Fruit fly (Drosophila melanogaster) whole organism, embryonic: ENCODE data around the gene Acp98AB.

Source experiments
- BtbVII ChIP-seq: fragments of 200-800 bp; sonication (Bioruptor generic); optimal IDR thresholded peaks from 3 replicates; lab custom pipeline; 2017; ENCODE audit warnings: missing biosample characterization, mild to moderate bottlenecking, missing genetic modification characterization
- CG10267 ChIP-seq: fragments of 200-800 bp; sonication (Bioruptor generic); optimal IDR thresholded peaks from 2 replicates; lab custom pipeline; 2018; ENCODE audit warnings: missing biosample characterization, mild to moderate bottlenecking, missing genetic modification characterization, moderate library complexity
- CG1233 ChIP-seq: fragments of 200-800 bp; sonication (Bioruptor generic); optimal IDR thresholded peaks from 4 replicates; lab custom pipeline; 2018; ENCODE audit warnings: missing biosample characterization, mild to moderate bottlenecking, missing genetic modification characterization
- CG13424 ChIP-seq: fragments of 200-800 bp; sonication (Bioruptor generic); optimal IDR thresholded peaks from 2 replicates; lab custom pipeline; 2019; ENCODE audit warnings: missing biosample characterization, mild to moderate bottlenecking, missing genetic modification characterization, moderate library complexity
- CG14667 ChIP-seq: fragments of 200-800 bp; sonication (Bioruptor generic); IDR thresholded peaks from 2 replicates; pipeline ENCODE4 v1.3.6; 2022; ENCODE audit warnings: missing biosample characterization, missing genetic modification characterization
- CG14710 ChIP-seq: fragments of 200-800 bp; sonication (Bioruptor generic); optimal IDR thresholded peaks from 3 replicates; lab custom pipeline; 2019; ENCODE audit warnings: missing biosample characterization, mild to moderate bottlenecking, missing genetic modification characterization, moderate library complexity
- CG15601 ChIP-seq: fragments of 200-800 bp; sonication (Bioruptor generic); optimal IDR thresholded peaks from 3 replicates; lab custom pipeline; 2019; ENCODE audit warnings: missing biosample characterization, mild to moderate bottlenecking, missing genetic modification characterization, moderate library complexity
- CG17186 ChIP-seq: fragments of 200-800 bp; sonication (Bioruptor generic); optimal IDR thresholded peaks from 3 replicates; lab custom pipeline; 2017; ENCODE audit warnings: missing biosample characterization, missing genetic modification reagents, missing genetic modification characterization
- CG1832 ChIP-seq: fragments of 200-800 bp; sonication (Bioruptor generic); optimal IDR thresholded peaks from 2 replicates; lab custom pipeline; 2017; ENCODE audit warnings: missing biosample characterization, mild to moderate bottlenecking, missing genetic modification characterization, inconsistent platforms
- CG2120 ChIP-seq: fragments of 200-800 bp; sonication (Bioruptor generic); optimal IDR thresholded peaks from 3 replicates; lab custom pipeline; 2016; ENCODE audit warnings: missing biosample characterization, missing genetic modification characterization
- CG34422 ChIP-seq: fragments of 200-800 bp; sonication (Bioruptor generic); IDR thresholded peaks from 3 replicates; pipeline ENCODE4 v1.3.6; 2022; ENCODE audit warnings: missing biosample characterization, missing genetic modification characterization
- CG7745 ChIP-seq: fragments of 200-800 bp; sonication (Bioruptor generic); optimal IDR thresholded peaks from 2 replicates; lab custom pipeline; 2018; ENCODE audit warnings: missing biosample characterization, mild to moderate bottlenecking, missing genetic modification characterization, moderate library complexity
- CG9437 ChIP-seq: fragments of 200-800 bp; sonication (Bioruptor generic); optimal IDR thresholded peaks from 2 replicates; lab custom pipeline; 2018; ENCODE audit warnings: missing biosample characterization, mild to moderate bottlenecking, missing genetic modification characterization
- CG9727 ChIP-seq: fragments of 200-800 bp; sonication (Bioruptor generic); optimal IDR thresholded peaks from 3 replicates; lab custom pipeline; 2017; ENCODE audit warnings: missing biosample characterization, mild to moderate bottlenecking, missing genetic modification characterization
- CG9797 ChIP-seq: fragments of 200-800 bp; sonication (Bioruptor generic); optimal IDR thresholded peaks from 3 replicates; lab custom pipeline; 2018; ENCODE audit warnings: missing biosample characterization, mild to moderate bottlenecking, missing genetic modification characterization
- Deaf1 ChIP-seq: fragments of 200-800 bp; optimal IDR thresholded peaks from 3 replicates; lab custom pipeline; 2019; ENCODE audit warnings: missing biosample characterization, mild to moderate bottlenecking, missing genetic modification characterization, moderate library complexity
- E2f2 ChIP-seq: fragments of 200-800 bp; sonication (Bioruptor generic); IDR thresholded peaks from 2 replicates; pipeline ENCODE4 v1.3.6; 2022; ENCODE audit warnings: missing biosample characterization, missing genetic modification characterization
- Max ChIP-seq: fragments of 200-800 bp; sonication (Bioruptor generic); optimal IDR thresholded peaks from 2 replicates; lab custom pipeline; 2016; ENCODE audit warnings: missing biosample characterization, mild to moderate bottlenecking, missing genetic modification characterization
- Pdp1 ChIP-seq, 2 experiments: fragments of 200-800 bp; sonication (Bioruptor generic); optimal IDR thresholded peaks; 3 replicates each; lab custom pipeline; 2016; ENCODE audit warnings: missing biosample characterization in 2 of 2, missing genetic modification characterization in 2 of 2, mild to moderate bottlenecking in 1 of 2, moderate library complexity in 1 of 2
- Sox100B ChIP-seq: fragments of 200-800 bp; sonication (Bioruptor generic); optimal IDR thresholded peaks from 3 replicates; lab custom pipeline; 2018; ENCODE audit warnings: missing biosample characterization, mild to moderate bottlenecking, missing genetic modification characterization
- Spps ChIP-seq: fragments of 200-800 bp; sonication (Bioruptor generic); optimal IDR thresholded peaks from 2 replicates; lab custom pipeline; 2018; ENCODE audit warnings: missing biosample characterization, mild to moderate bottlenecking, missing genetic modification characterization
- TFAM ChIP-seq: fragments of 200-800 bp; sonication (Bioruptor generic); optimal IDR thresholded peaks from 2 replicates; lab custom pipeline; 2017; ENCODE audit warnings: missing biosample characterization, missing genetic modification characterization, inconsistent platforms
- Trl ChIP-seq, 3 experiments: fragments of >200 bp in 2 of 3; fragments of 200-800 bp in 1 of 3; sonication (Bioruptor generic) in 1 of 3; optimal IDR thresholded peaks; 2 replicates in 1 of 3; 3 replicates in 2 of 3; lab custom pipeline; 2016 to 2017; ENCODE audit warnings: missing biosample characterization in 1 of 3, missing genetic modification characterization in 1 of 3
- aop ChIP-seq: fragments of 200-800 bp; sonication (Bioruptor generic); IDR thresholded peaks from 2 replicates; pipeline ENCODE4 v1.3.6; 2022; ENCODE audit warnings: missing biosample characterization, missing genetic modification characterization
- br ChIP-seq: fragments of >200 bp; optimal IDR thresholded peaks from 2 replicates; lab custom pipeline; 2017
- cato ChIP-seq: fragments of 200-800 bp; sonication (Bioruptor generic); optimal IDR thresholded peaks from 2 replicates; lab custom pipeline; 2016; ENCODE audit warnings: missing biosample characterization, missing genetic modification characterization, borderline replicate concordance
- gcm ChIP-seq: fragments of 200-800 bp; sonication (Bioruptor generic); optimal IDR thresholded peaks from 2 replicates; lab custom pipeline; 2019; ENCODE audit warnings: missing biosample characterization, mild to moderate bottlenecking, missing genetic modification characterization, moderate library complexity
- ken ChIP-seq: fragments of 200-800 bp; sonication (Bioruptor generic); IDR thresholded peaks from 3 replicates; pipeline ENCODE4 v1.3.6; 2022; ENCODE audit warnings: missing biosample characterization, missing genetic modification characterization
- kni ChIP-seq: fragments of 200-800 bp; sonication (Bioruptor generic); optimal IDR thresholded peaks from 3 replicates; lab custom pipeline; 2017; ENCODE audit warnings: mild to moderate bottlenecking, missing biosample characterization, missing genetic modification reagents, missing genetic modification characterization
- lmd ChIP-seq: fragments of 200-800 bp; sonication (Bioruptor generic); IDR thresholded peaks from 2 replicates; pipeline ENCODE4 v1.3.6; 2022; ENCODE audit warnings: missing biosample characterization, missing genetic modification characterization
- pho ChIP-seq: fragments of 200-800 bp; sonication (Bioruptor generic); optimal IDR thresholded peaks from 2 replicates; lab custom pipeline; 2016; ENCODE audit warnings: missing biosample characterization, missing genetic modification characterization
- phol ChIP-seq: fragments of 200-800 bp; sonication (Bioruptor generic); optimal IDR thresholded peaks from 3 replicates; lab custom pipeline; 2018; ENCODE audit warnings: missing biosample characterization, mild to moderate bottlenecking, missing genetic modification characterization, moderate library complexity
- pzg ChIP-seq: fragments of 200-800 bp; sonication (Bioruptor generic); optimal IDR thresholded peaks from 3 replicates; lab custom pipeline; 2018; ENCODE audit warnings: missing biosample characterization, mild to moderate bottlenecking, missing genetic modification characterization, moderate library complexity
- sd ChIP-seq: fragments of 200-800 bp; sonication (Bioruptor generic); optimal IDR thresholded peaks from 3 replicates; lab custom pipeline; 2018; ENCODE audit warnings: missing biosample characterization, mild to moderate bottlenecking, missing genetic modification characterization, moderate library complexity
- slp2 ChIP-seq: fragments of 200-800 bp; sonication (Bioruptor generic); optimal IDR thresholded peaks from 2 replicates; lab custom pipeline; 2016; ENCODE audit warnings: missing biosample characterization, missing genetic modification characterization
- stwl ChIP-seq: fragments of 200-800 bp; sonication (Bioruptor generic); optimal IDR thresholded peaks from 3 replicates; lab custom pipeline; 2018; ENCODE audit warnings: missing biosample characterization, mild to moderate bottlenecking, missing genetic modification characterization, moderate library complexity
- tap ChIP-seq: fragments of 200-800 bp; optimal IDR thresholded peaks from 3 replicates; lab custom pipeline; 2019; ENCODE audit warnings: missing biosample characterization, mild to moderate bottlenecking, missing genetic modification characterization, moderate library complexity
- tna ChIP-seq: fragments of 200-800 bp; sonication (Bioruptor generic); IDR thresholded peaks from 2 replicates; pipeline ENCODE4 v1.3.6; 2022; ENCODE audit warnings: missing biosample characterization, missing genetic modification characterization; ENCODE audit not compliant: partially characterized antibody
- trem ChIP-seq: fragments of 200-800 bp; optimal IDR thresholded peaks from 3 replicates; lab custom pipeline; 2019; ENCODE audit warnings: missing biosample characterization, mild to moderate bottlenecking, missing genetic modification characterization, moderate library complexity
- tup ChIP-seq: fragments of 200-800 bp; sonication (Bioruptor generic); optimal IDR thresholded peaks from 2 replicates; lab custom pipeline; 2016; ENCODE audit warnings: missing biosample characterization, mild to moderate bottlenecking, missing genetic modification characterization, moderate library complexity
- zf30C ChIP-seq: fragments of 200-800 bp; sonication (Bioruptor generic); optimal IDR thresholded peaks from 3 replicates; lab custom pipeline; 2018; ENCODE audit warnings: missing biosample characterization, mild to moderate bottlenecking, missing genetic modification characterization

Gene Acp98AB

DNA sequence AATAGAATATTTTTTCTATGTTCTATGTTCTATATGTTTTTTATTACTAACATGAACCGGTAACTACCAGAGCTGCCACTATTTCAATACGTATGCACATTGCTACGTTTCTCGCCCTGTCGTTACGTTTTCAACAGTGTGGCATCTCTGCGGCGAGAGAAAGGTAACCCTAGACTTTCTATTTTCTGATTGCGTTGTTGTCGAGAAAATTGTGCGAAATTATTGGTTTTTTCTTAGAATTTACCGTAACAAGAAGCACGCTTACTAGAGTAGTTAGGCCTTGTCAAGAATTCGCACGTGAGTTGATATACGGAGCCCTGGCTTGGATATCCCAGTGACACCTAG lies 5.5 kb downstream of the Acp98AB start, which contains the start of gene btz (continued):
- TF ChIP-seq trem (tag; lab: Kevin White, UChicago) = peak; percentile 57
- TF ChIP-seq CG9437 (GFP tag; lab: Kevin White, UChicago) = peak; percentile 100
- TF ChIP-seq BtbVII (GFP tag; lab: Kevin White, UChicago) = no peak
- TF ChIP-seq Trl (optimal IDR thresholded peaks at IDR 0.05; lab: Kevin White, UChicago) = no peak
- no peak for TF ChIP-seq Trl (GFP tag; optimal IDR thresholded peaks at IDR 0.05; lab: Kevin White, UChicago)
- TF ChIP-seq CG7745 (tag; lab: Kevin White, UChicago) = no peak
- TF ChIP-seq ken (GFP tag; lab: Robert Waterston, UW) = no peak
- TF ChIP-seq slp2 (GFP tag; lab: Kevin White, UChicago) = no peak
- no peak for TF ChIP-seq gcm (GFP tag; lab: Kevin White, UChicago)
- TF ChIP-seq CG2120 (GFP tag; lab: Kevin White, UChicago) = peak; percentile 8
- TF ChIP-seq Deaf1 (tag; lab: Kevin White, UChicago) = peak; percentile 34
- peak; percentile 7 for TF ChIP-seq CG17186 (GFP tag; lab: Kevin White, UChicago)
- peak; percentile 26 for TF ChIP-seq CG9797
- TF ChIP-seq tup (GFP tag; lab: Kevin White, UChicago) = no peak
- TF ChIP-seq tna = no peak
- no peak for TF ChIP-seq cato (GFP tag; lab: Kevin White, UChicago)
- TF ChIP-seq sd (tag; lab: Kevin White, UChicago) = no peak
- no peak for TF ChIP-seq Sox100B (GFP tag; lab: Kevin White, UChicago)
- no peak for TF ChIP-seq CG1832 (GFP tag; lab: Kevin White, UChicago)
- peak; percentile 49 for TF ChIP-seq CG14710 (tag; lab: Kevin White, UChicago)
- no peak for TF ChIP-seq CG15601
- no peak; the same call in 2 of the 3 replicates for TF ChIP-seq CG34422 (GFP tag; lab: Robert Waterston, UW)
- TF ChIP-seq br (lab: Kevin White, UChicago) = no peak
- peak; percentile 45 for TF ChIP-seq CG10267 (tag; lab: Kevin White, UChicago)
- TF ChIP-seq CG13424 (tag; lab: Kevin White, UChicago) = peak; percentile 9
- peak; percentile 70 for TF ChIP-seq pzg (GFP tag; lab: Kevin White, UChicago)
- TF ChIP-seq tap (tag; lab: Kevin White, UChicago) = no peak
- TF ChIP-seq CG14667 = no peak
- no peak for TF ChIP-seq aop
- no peak for TF ChIP-seq TFAM
- TF ChIP-seq pho (GFP tag; lab: Kevin White, UChicago) = no peak
- TF ChIP-seq phol = peak; percentile 10
- TF ChIP-seq CG1233 = no peak
- no peak for TF ChIP-seq lmd (GFP tag; lab: Robert Waterston, UW)
- no peak for TF ChIP-seq Spps (tag; lab: Kevin White, UChicago)
- peak; percentile 71 for TF ChIP-seq stwl (tag; lab: Kevin White, UChicago)
- TF ChIP-seq Pdp1 (GFP tag; optimal IDR thresholded peaks at IDR 0.05; lab: Kevin White, UChicago) = peak in 1 of 2 experiments; percentile 8
- no peak for TF ChIP-seq zf30C
- TF ChIP-seq E2f2 (GFP tag; lab: Robert Waterston, UW) = no peak
- TF ChIP-seq Max = peak; percentile 27
- TF ChIP-seq CG9727 (GFP tag; lab: Kevin White, UChicago) = no peak
- TF ChIP-seq kni (GFP tag; lab: Kevin White, UChicago) = no peak
- TF ChIP-seq, all 482 proteins: peak for 35
